Worm (Caenorhabditis elegans): Measurements from ENCODE around the gene K11H12.1.

ce11 chrIV:684197-684596, 31.0 kb upstream of the K11H12.1 start, which contains the start of gene cutl-28:
- no peak for TF ChIP-seq ceh-82 (tag; optimal IDR thresholded peaks at IDR 0.05)
- no peak for TF ChIP-seq lin-15B (tag; optimal IDR thresholded peaks at IDR 0.05)
- TF ChIP-seq unc-62 (GFP tag; optimal IDR thresholded peaks at IDR 0.05), result no peak
- no peak for TF ChIP-seq nhr-77 (tag; optimal IDR thresholded peaks at IDR 0.05)
- no peak for TF ChIP-seq lin-13 (GFP tag; optimal IDR thresholded peaks at IDR 0.05)
- no peak for TF ChIP-seq ztf-11 (tag; optimal IDR thresholded peaks at IDR 0.05)
- no peak for TF ChIP-seq mdl-1 (tag; optimal IDR thresholded peaks at IDR 0.05)
